Worm (Caenorhabditis elegans): ENCODE measurements around the gene W06F12.2.
A peak's percentile ranks its signal among the peaks of the same experiment; 100 is the strongest.

The W06F12.2 gene

DNA sequence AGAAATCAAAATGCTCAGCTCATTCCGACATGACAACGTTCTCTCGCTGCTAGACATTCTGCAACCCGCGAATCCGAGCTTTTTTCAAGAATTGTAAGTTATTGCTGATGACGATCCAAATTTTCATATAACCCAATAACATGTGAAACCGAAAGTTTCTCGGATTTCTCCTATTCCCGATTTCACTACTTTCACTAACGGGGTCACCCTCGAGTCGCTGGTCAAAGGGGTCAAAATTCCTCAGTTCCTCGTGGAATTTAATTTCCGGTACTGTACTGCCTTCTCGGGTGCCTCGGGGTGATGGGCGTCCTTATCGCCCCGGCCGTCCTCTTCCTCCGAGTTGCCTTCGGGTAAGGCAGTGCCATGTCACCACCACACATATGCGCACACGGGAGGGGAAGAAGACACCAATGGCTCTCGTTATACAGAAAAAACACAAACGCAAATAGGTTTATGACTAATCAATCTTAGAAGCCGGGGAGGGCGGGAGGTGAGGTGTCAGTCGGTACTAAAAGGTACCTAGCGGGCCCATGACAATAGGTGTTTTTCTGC, 11.2 kb downstream of the W06F12.2 start:
- 0 out of 2 replicates have a peak, but pooled peaks have one; percentile 31 for TF ChIP-seq dox-1 (GFP tag; IDR thresholded peaks at IDR 0.05)
- TF ChIP-seq mel-28 (tag; optimal IDR thresholded peaks at IDR 0.05; ENCODE audit: borderline replicate concordance): no peak
- TF ChIP-seq F22D6.2 (tag; optimal IDR thresholded peaks at IDR 0.05): no peak
- peak; percentile 15 for TF ChIP-seq ZK185.1 (tag; optimal IDR thresholded peaks at IDR 0.05; ENCODE audit: poor library complexity, severe bottlenecking)
- TF ChIP-seq D2030.7 (GFP tag; IDR thresholded peaks at IDR 0.05): 0 out of 2 replicates have a peak, but pooled peaks have one; percentile 19
- peak; percentile 33 for TF ChIP-seq ztf-3 (GFP tag; optimal IDR thresholded peaks at IDR 0.05)
- TF ChIP-seq gei-17 (GFP tag; optimal IDR thresholded peaks at IDR 0.05): peak; percentile 21
- TF ChIP-seq zfh-2 (GFP tag; conservative IDR thresholded peaks at IDR 0.05): peak; percentile 76
- 0 out of 2 replicates have a peak, but pooled peaks have one; percentile 59 for TF ChIP-seq cebp-2 (GFP tag; IDR thresholded peaks at IDR 0.05)

DNA sequence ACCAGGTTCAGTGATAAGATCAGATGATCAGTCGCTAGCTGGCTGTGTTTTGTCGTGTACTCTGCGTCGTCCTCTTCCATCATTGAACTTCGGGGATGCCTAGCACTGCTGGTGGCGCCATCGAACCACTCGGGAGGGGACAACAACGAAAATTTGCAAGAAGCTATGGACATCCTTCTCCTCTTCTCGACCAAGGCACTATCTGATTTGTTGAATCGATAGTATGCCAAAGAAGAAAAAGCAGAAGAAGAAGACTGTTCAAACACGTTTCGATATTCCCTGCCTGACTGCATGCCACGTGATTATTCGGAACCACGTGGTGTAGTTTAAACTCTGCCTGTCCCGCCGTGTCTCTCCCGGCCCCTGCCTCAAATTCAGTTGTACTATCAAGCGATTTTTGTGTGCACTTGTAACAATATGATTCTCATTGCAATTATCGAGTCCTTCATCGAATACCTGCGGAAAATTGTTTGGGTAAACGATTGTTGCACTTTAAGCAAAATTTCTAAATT, 12.2 kb downstream of the W06F12.2 start:
- TF ChIP-seq let-526 (GFP tag; IDR thresholded peaks at IDR 0.05) (0 out of 2 replicates have a peak, but pooled peaks have one; percentile 52), F52B5.7 (tag; optimal IDR thresholded peaks at IDR 0.05) (peak; percentile 8), cebp-1 (GFP tag; IDR thresholded peaks at IDR 0.05) (no peak), cebp-1 (tag; optimal IDR thresholded peaks at IDR 0.05) (peak; percentile 44), ztf-26 (tag; optimal IDR thresholded peaks at IDR 0.05) (peak; percentile 46), egrh-3 (GFP tag; IDR thresholded peaks at IDR 0.05) (no peak), attf-5 (GFP tag; optimal IDR thresholded peaks at IDR 0.05) (peak; percentile 33), somi-1 (GFP tag; optimal IDR thresholded peaks at IDR 0.05) (peak; percentile 1), him-1 (tag; optimal IDR thresholded peaks at IDR 0.05) (no peak), zfh-2 (GFP tag; conservative IDR thresholded peaks at IDR 0.05) (0 out of 2 replicates have a peak, but pooled peaks have one; percentile 15), die-1 (tag; optimal IDR thresholded peaks at IDR 0.05) (peak; percentile 31), ets-4 (GFP tag; optimal IDR thresholded peaks at IDR 0.05) (no peak), ekl-4 (GFP tag; IDR thresholded peaks at IDR 0.05) (no peak), C06A6.2 (GFP tag; conservative IDR thresholded peaks at IDR 0.05) (0 out of 2 replicates have a peak, but pooled peaks have one; percentile 27), dox-1 (GFP tag; IDR thresholded peaks at IDR 0.05) (peak; percentile 24)

DNA sequence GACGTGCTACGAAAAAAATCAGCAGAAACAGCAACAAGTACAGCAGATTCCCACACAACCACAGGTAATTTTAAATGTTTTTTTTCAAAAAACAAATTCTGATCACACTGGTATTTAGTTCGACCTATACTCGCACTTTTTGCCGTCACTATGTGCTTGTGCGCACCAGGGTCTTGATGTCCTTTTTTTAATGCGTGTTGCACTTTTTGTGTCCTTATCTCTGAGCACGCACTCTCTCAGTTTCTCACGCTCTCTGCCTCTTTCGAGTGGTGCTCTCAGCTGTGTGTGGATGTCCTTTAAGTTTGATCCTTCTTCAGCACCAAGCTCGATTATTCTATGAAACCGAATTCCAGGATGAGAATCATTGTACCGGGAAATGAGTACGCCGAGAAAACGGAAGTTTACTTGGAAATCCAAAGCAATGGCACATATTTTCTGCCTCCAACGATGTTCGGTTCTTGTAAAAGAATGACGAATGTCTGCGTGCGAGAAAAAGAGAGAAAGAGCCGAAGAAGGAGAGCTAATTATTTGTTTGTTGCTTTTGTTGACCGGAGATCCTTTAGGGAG, 13.0 kb downstream of the W06F12.2 start:
- 0 out of 2 replicates have a peak, but pooled peaks have one; percentile 30 for TF ChIP-seq nfyb-1 (GFP tag; IDR thresholded peaks at IDR 0.05)
- TF ChIP-seq dox-1 (GFP tag; IDR thresholded peaks at IDR 0.05): 0 out of 2 replicates have a peak, but pooled peaks have one; percentile 14
- TF ChIP-seq hmg-1.2 (GFP tag; IDR thresholded peaks at IDR 0.05): no peak; the same call in 1 of the 2 replicates
- no peak for TF ChIP-seq snpc-1.1 (tag; optimal IDR thresholded peaks at IDR 0.05; ENCODE audit: insufficient read depth)
- TF ChIP-seq Y79H2A.3 (GFP tag; conservative IDR thresholded peaks at IDR 0.05): no peak
- TF ChIP-seq tbx-9 (tag; optimal IDR thresholded peaks at IDR 0.05; ENCODE audit: borderline replicate concordance): no peak
- TF ChIP-seq let-526 (GFP tag; IDR thresholded peaks at IDR 0.05): no peak
- TF ChIP-seq zfh-2 (GFP tag; conservative IDR thresholded peaks at IDR 0.05): 0 out of 2 replicates have a peak, but pooled peaks have one; percentile 7
- TF ChIP-seq ceh-79 (tag; optimal IDR thresholded peaks at IDR 0.05): no peak
- no peak for TF ChIP-seq chd-7 (tag; optimal IDR thresholded peaks at IDR 0.05)
- no peak for TF ChIP-seq T07F8.4 (tag; optimal IDR thresholded peaks at IDR 0.05)
- no peak for TF ChIP-seq hrde-1 (tag; optimal IDR thresholded peaks at IDR 0.05; ENCODE audit: borderline replicate concordance)
- TF ChIP-seq rcor-1 (GFP tag; IDR thresholded peaks at IDR 0.05): no peak
- TF ChIP-seq ceh-27 (GFP tag; optimal IDR thresholded peaks at IDR 0.05): peak; percentile 46
- 0 out of 2 replicates have a peak, but pooled peaks have one; percentile 9 for TF ChIP-seq madf-6 (GFP tag; IDR thresholded peaks at IDR 0.05)
- no peak for TF ChIP-seq efl-1 (GFP tag; optimal IDR thresholded peaks at IDR 0.05)
- no peak for TF ChIP-seq lin-54 (GFP tag; optimal IDR thresholded peaks at IDR 0.05)
- no peak for TF ChIP-seq lin-26 (GFP tag; IDR thresholded peaks at IDR 0.05)
- TF ChIP-seq B0336.3 (GFP tag; IDR thresholded peaks at IDR 0.05): no peak
- TF ChIP-seq unc-62 (GFP tag; optimal IDR thresholded peaks at IDR 0.05): no peak
- TF ChIP-seq ztf-26 (tag; optimal IDR thresholded peaks at IDR 0.05): no peak
- TF ChIP-seq F39B2.1 (GFP tag; IDR thresholded peaks at IDR 0.05): no peak
- TF ChIP-seq attf-6 (GFP tag; IDR thresholded peaks at IDR 0.05): no peak
- TF ChIP-seq snpc-3.4 (tag; optimal IDR thresholded peaks at IDR 0.05): no peak
- TF ChIP-seq hsf-1 (GFP tag; IDR thresholded peaks at IDR 0.05): no peak
